Fruit fly (Drosophila melanogaster) whole organism, wandering third instar larva: Measurements from ENCODE around the gene gammaCOP.

ENCODE experiments used
- Abd-B ChIP-seq: fragments of >200 bp; optimal IDR thresholded peaks from 2 replicates; lab custom pipeline; 2017; ENCODE audit warnings: missing biosample characterization, missing genetic modification characterization
- CG32264 ChIP-seq: fragments of 200-800 bp; sonication (Bioruptor generic); optimal IDR thresholded peaks from 2 replicates; lab custom pipeline; 2016; ENCODE audit warnings: missing biosample characterization, missing genetic modification characterization
- CG9705 ChIP-seq: fragments of 200-800 bp; sonication (Bioruptor generic); optimal IDR thresholded peaks from 2 replicates; lab custom pipeline; 2018; ENCODE audit warnings: missing biosample characterization, mild to moderate bottlenecking, missing genetic modification characterization
- CrebA ChIP-seq: fragments of 200-800 bp; sonication (Bioruptor generic); optimal IDR thresholded peaks from 2 replicates; lab custom pipeline; 2016; ENCODE audit warnings: missing biosample characterization, mild to moderate bottlenecking, missing genetic modification characterization, borderline replicate concordance
- Dfd ChIP-seq: fragments of >200 bp; optimal IDR thresholded peaks from 2 replicates; lab custom pipeline; 2017; ENCODE audit warnings: missing biosample characterization, missing genetic modification characterization
- Dif ChIP-seq: fragments of 200-275, 200-300 bp; sonication (Bioruptor generic); optimal IDR thresholded peaks from 2 replicates; lab custom pipeline; 2018; ENCODE audit warnings: missing biosample characterization, missing genetic modification characterization; ENCODE audit not compliant: partially characterized antibody
- GATAd ChIP-seq: sonication (Bioruptor generic); optimal IDR thresholded peaks from 2 replicates; lab custom pipeline; 2016; ENCODE audit warnings: missing biosample characterization, missing genetic modification characterization
- HLH106 ChIP-seq: fragments of 200-800 bp; optimal IDR thresholded peaks from 3 replicates; lab custom pipeline; 2019; ENCODE audit warnings: missing biosample characterization, mild to moderate bottlenecking, missing genetic modification characterization, moderate library complexity
- Hnf4 ChIP-seq: fragments of 200-800 bp; sonication (Bioruptor generic); optimal IDR thresholded peaks from 2 replicates; lab custom pipeline; 2016; ENCODE audit warnings: missing biosample characterization, mild to moderate bottlenecking, missing genetic modification characterization
- Hr78 ChIP-seq: fragments of >200 bp; optimal IDR thresholded peaks from 2 replicates; lab custom pipeline; 2017; ENCODE audit warnings: missing biosample characterization, missing genetic modification characterization
- Hr83 ChIP-seq: fragments of 200-300 bp; sonication (Bioruptor generic); optimal IDR thresholded peaks from 2 replicates; lab custom pipeline; 2016; ENCODE audit warnings: missing biosample characterization, mild to moderate bottlenecking, missing genetic modification characterization, moderate library complexity; ENCODE audit not compliant: poor library complexity, severe bottlenecking
- Jra ChIP-seq: sonication (Bioruptor generic); optimal IDR thresholded peaks from 2 replicates; lab custom pipeline; 2016; ENCODE audit warnings: missing biosample characterization, missing genetic modification characterization
- Mio ChIP-seq: sonication (Bioruptor generic); optimal IDR thresholded peaks from 2 replicates; lab custom pipeline; 2016; ENCODE audit warnings: missing biosample characterization, missing genetic modification characterization
- Myc ChIP-seq: fragments of >200 bp; optimal IDR thresholded peaks from 2 replicates; lab custom pipeline; 2017
- N ChIP-seq: fragments of >200 bp; optimal IDR thresholded peaks from 2 replicates; lab custom pipeline; 2018; ENCODE audit warnings: missing biosample characterization, missing external identifiers, missing genetic modification characterization
- OdsH ChIP-seq: fragments of 200-800 bp; sonication (Bioruptor generic); optimal IDR thresholded peaks from 2 replicates; lab custom pipeline; 2016; ENCODE audit warnings: missing biosample characterization, mild to moderate bottlenecking, missing genetic modification characterization
- Rel ChIP-seq, 2 experiments: fragments of 200-800 bp; sonication (Bioruptor generic) in 1 of 2; optimal IDR thresholded peaks; 2 replicates in 1 of 2; 3 replicates in 1 of 2; lab custom pipeline; 2016 to 2019; ENCODE audit warnings: mild to moderate bottlenecking in 2 of 2, missing biosample characterization in 2 of 2, missing genetic modification characterization in 2 of 2, moderate library complexity in 1 of 2
- Sp1 ChIP-seq: fragments of 200-800 bp; sonication (Bioruptor generic); optimal IDR thresholded peaks from 3 replicates; lab custom pipeline; 2019; ENCODE audit warnings: missing biosample characterization, mild to moderate bottlenecking, missing genetic modification characterization, moderate library complexity
- Vsx2 ChIP-seq: fragments of 200-300, 225-300 bp; sonication (Bioruptor generic); optimal IDR thresholded peaks from 2 replicates; lab custom pipeline; 2018; ENCODE audit warnings: missing biosample characterization, missing genetic modification characterization; ENCODE audit not compliant: partially characterized antibody
- br ChIP-seq: fragments of 200-800 bp; sonication (Bioruptor generic); optimal IDR thresholded peaks from 2 replicates; lab custom pipeline; 2016; ENCODE audit warnings: missing biosample characterization, missing genetic modification characterization
- brk ChIP-seq: fragments of 200-800 bp; sonication (Bioruptor generic); optimal IDR thresholded peaks from 2 replicates; lab custom pipeline; 2016; ENCODE audit warnings: missing biosample characterization, mild to moderate bottlenecking, missing genetic modification characterization
- dl ChIP-seq, 2 experiments: fragments of 175-275, 200-275 bp in 1 of 2; fragments of 200-275 bp in 1 of 2; sonication (Bioruptor generic); optimal IDR thresholded peaks; lab custom pipeline; 2018; ENCODE audit warnings: mild to moderate bottlenecking in 2 of 2, missing biosample characterization in 2 of 2, missing genetic modification characterization in 2 of 2, moderate library complexity in 2 of 2; ENCODE audit not compliant: partially characterized antibody in 2 of 2, insufficient read depth in 1 of 2
- dmrt93B ChIP-seq: fragments of 200-800 bp; sonication (Bioruptor generic); optimal IDR thresholded peaks from 2 replicates; lab custom pipeline; 2018; ENCODE audit warnings: missing biosample characterization, mild to moderate bottlenecking, missing genetic modification characterization
- dsf ChIP-seq: sonication (Bioruptor generic); optimal IDR thresholded peaks from 2 replicates; lab custom pipeline; 2016; ENCODE audit warnings: missing biosample characterization, missing genetic modification characterization, borderline replicate concordance
- ey ChIP-seq: fragments of 200-800 bp; sonication (Bioruptor generic); optimal IDR thresholded peaks from 2 replicates; lab custom pipeline; 2016; ENCODE audit warnings: missing biosample characterization, missing genetic modification characterization
- foxo ChIP-seq, 2 experiments: fragments of 200-800 bp; sonication (Bioruptor generic); optimal IDR thresholded peaks; 2 replicates in 1 of 2; 3 replicates in 1 of 2; lab custom pipeline; 2016 to 2017; ENCODE audit warnings: missing biosample characterization in 2 of 2, missing genetic modification characterization in 2 of 2
- fru ChIP-seq: fragments of 200-800 bp; sonication (Bioruptor generic); optimal IDR thresholded peaks from 3 replicates; lab custom pipeline; 2016; ENCODE audit warnings: missing biosample characterization, mild to moderate bottlenecking, missing genetic modification characterization
- h ChIP-seq: fragments of 200-800 bp; sonication (Bioruptor generic); optimal IDR thresholded peaks from 3 replicates; lab custom pipeline; 2016; ENCODE audit warnings: missing biosample characterization, mild to moderate bottlenecking, missing genetic modification characterization
- jim ChIP-seq: fragments of 175-275, 200-325 bp; sonication (Bioruptor generic); optimal IDR thresholded peaks from 2 replicates; lab custom pipeline; 2016; ENCODE audit warnings: missing biosample characterization, mild to moderate bottlenecking, missing genetic modification characterization
- lola ChIP-seq: fragments of >200 bp; optimal IDR thresholded peaks from 2 replicates; lab custom pipeline; 2017; ENCODE audit warnings: missing biosample characterization, missing genetic modification characterization
- pan ChIP-seq: fragments of >200 bp; optimal IDR thresholded peaks from 2 replicates; lab custom pipeline; 2017
- psq ChIP-seq: fragments of 200-800 bp; sonication (Bioruptor generic); optimal IDR thresholded peaks from 3 replicates; lab custom pipeline; 2017; ENCODE audit warnings: missing biosample characterization, mild to moderate bottlenecking, missing genetic modification characterization, moderate library complexity
- rgr ChIP-seq: fragments of 200-800 bp; sonication (Bioruptor generic); optimal IDR thresholded peaks from 3 replicates; lab custom pipeline; 2016; ENCODE audit warnings: missing biosample characterization, mild to moderate bottlenecking, missing genetic modification characterization
- sage ChIP-seq: fragments of 200-800 bp; sonication (Bioruptor generic); optimal IDR thresholded peaks from 2 replicates; lab custom pipeline; 2016; ENCODE audit warnings: missing biosample characterization, mild to moderate bottlenecking, missing genetic modification characterization
- sv ChIP-seq: fragments of 200-800 bp; sonication (Bioruptor generic); optimal IDR thresholded peaks from 3 replicates; lab custom pipeline; 2016; ENCODE audit warnings: missing biosample characterization, missing genetic modification characterization
- tai ChIP-seq: sonication (Bioruptor generic); optimal IDR thresholded peaks from 2 replicates; lab custom pipeline; 2016; ENCODE audit warnings: missing biosample characterization, missing genetic modification characterization
- usp ChIP-seq: fragments of >200 bp; optimal IDR thresholded peaks from 2 replicates; lab custom pipeline; 2017; ENCODE audit warnings: missing biosample characterization, missing genetic modification characterization
- woc ChIP-seq: sonication (Bioruptor generic); optimal IDR thresholded peaks from 2 replicates; lab custom pipeline; 2016; ENCODE audit warnings: missing biosample characterization, mild to moderate bottlenecking, missing genetic modification characterization

gammaCOP gene

DNA sequence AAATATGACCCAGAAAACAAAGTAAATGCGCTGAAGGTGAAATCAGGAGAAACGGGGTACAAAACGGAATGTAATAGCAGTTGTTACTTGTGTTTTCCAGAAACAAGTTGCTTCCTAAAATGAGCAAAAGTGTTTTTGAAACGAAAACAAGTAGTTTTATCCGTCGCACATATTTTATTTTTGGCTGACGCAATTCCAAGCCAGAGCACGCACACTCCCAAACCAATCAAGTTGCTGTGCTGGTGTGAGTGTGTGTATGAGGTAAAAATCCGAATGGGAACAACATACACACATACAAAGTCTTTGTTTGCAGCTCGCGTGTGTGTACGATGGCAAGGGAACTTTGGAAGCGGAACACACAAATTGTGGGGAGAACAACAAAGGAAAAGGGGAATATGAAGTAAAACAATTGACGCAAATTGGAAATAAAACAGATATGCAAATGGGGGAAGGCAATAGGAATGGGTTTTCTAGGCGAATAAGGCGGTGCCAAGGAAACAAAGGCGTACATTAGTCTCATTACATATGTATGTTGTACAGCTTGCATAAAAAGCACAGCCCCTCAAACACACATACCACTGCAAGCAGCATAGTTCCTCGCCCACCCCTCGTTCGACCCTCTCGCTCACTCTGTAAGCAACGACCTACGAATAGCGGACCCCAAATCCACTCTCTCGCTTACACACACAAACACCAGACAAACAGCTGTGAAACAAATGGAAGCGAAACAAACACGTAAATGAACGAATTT, 36.7 kb downstream of the gammaCOP start:
- TF ChIP-seq dl (GFP tag; optimal IDR thresholded peaks at IDR 0.05; lab: Kevin White, UChicago; ENCODE audit: insufficient read depth in 1 of 2, partially characterized antibody in 2 of 2) (peak in 1 of 2 experiments; percentile 21), fru (GFP tag; lab: Kevin White, UChicago) (peak; percentile 33), sv (GFP tag; lab: Kevin White, UChicago) (no peak), Hr83 (GFP tag; lab: Kevin White, UChicago) (peak; percentile 12), usp (GFP tag; lab: Kevin White, UChicago) (no peak), psq (GFP tag; lab: Kevin White, UChicago) (peak; percentile 61), Vsx2 (GFP tag; lab: Kevin White, UChicago) (no peak), tai (no peak), h (GFP tag; lab: Kevin White, UChicago) (peak; percentile 4), woc (GFP tag; lab: Kevin White, UChicago) (no peak), CG9705 (GFP tag; lab: Kevin White, UChicago) (no peak), lola (no peak), Dif (GFP tag; lab: Kevin White, UChicago) (peak; percentile 21), OdsH (GFP tag; lab: Kevin White, UChicago) (peak; percentile 31), sage (GFP tag; lab: Kevin White, UChicago) (no peak), Sp1 (GFP tag; lab: Kevin White, UChicago) (no peak), jim (no peak), GATAd (GFP tag; lab: Kevin White, UChicago) (no peak), CG32264 (GFP tag; lab: Kevin White, UChicago) (no peak), Myc (lab: Kevin White, UChicago) (no peak), ey (GFP tag; lab: Kevin White, UChicago) (no peak), Hnf4 (GFP tag; lab: Kevin White, UChicago) (peak; percentile 29), pan (lab: Kevin White, UChicago) (no peak), Mio (GFP tag; lab: Kevin White, UChicago) (no peak), Rel (GFP tag; optimal IDR thresholded peaks at IDR 0.05; lab: Kevin White, UChicago) (no peak), Rel (tag; optimal IDR thresholded peaks at IDR 0.05; lab: Kevin White, UChicago) (peak; percentile 85), br (GFP tag; lab: Kevin White, UChicago) (peak; percentile 17), Dfd (GFP tag; lab: Kevin White, UChicago) (no peak), foxo (GFP tag; optimal IDR thresholded peaks at IDR 0.05; lab: Kevin White, UChicago) (peak in 1 of 2 experiments; percentile 2), N (GFP tag; lab: Kevin White, UChicago) (peak; percentile 93), rgr (GFP tag; lab: Kevin White, UChicago) (no peak), HLH106 (tag; lab: Kevin White, UChicago) (no peak), Hr78 (GFP tag; lab: Kevin White, UChicago) (no peak), CrebA (GFP tag; lab: Kevin White, UChicago) (no peak), brk (GFP tag; lab: Kevin White, UChicago) (peak; percentile 49)

DNA sequence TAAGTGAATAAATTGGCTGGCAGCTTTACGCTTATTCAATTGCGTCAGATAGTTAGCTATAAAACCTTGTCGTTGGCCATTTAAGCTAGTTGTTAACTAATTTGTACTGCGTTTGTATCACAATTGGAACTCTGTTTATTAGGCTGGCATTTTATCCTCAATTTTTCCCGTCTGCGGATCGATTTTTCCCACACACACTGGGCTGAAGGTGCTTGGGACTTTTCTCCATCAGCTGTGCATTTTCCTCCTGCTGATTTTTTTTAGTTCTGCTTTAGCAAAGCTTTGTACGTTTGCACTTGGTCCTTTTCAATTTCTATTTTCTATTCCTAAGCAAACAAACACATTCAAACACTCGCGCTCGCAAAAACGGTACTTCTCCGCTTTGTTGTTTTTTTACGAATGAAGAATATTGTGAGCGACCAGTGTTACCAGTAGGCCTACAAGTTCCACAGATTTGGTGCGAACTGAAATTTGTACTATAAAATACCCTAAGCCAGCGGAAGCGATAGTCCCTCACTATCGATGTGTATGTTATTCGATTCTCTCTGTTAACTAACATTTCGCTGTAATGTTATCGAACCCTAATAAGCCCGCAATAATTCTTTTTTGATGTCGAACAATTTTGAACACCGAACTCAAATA, 37.6 kb downstream of the gammaCOP start:
- no peak for TF ChIP-seq Vsx2 (GFP tag; lab: Kevin White, UChicago)
- TF ChIP-seq Hnf4 (GFP tag; lab: Kevin White, UChicago) = peak; percentile 70
- TF ChIP-seq Hr83 (GFP tag; lab: Kevin White, UChicago) = peak; percentile 64
- TF ChIP-seq usp (GFP tag; lab: Kevin White, UChicago) = no peak
- no peak for TF ChIP-seq Dfd (GFP tag; lab: Kevin White, UChicago)
- TF ChIP-seq Rel (GFP tag; optimal IDR thresholded peaks at IDR 0.05; lab: Kevin White, UChicago) = no peak
- peak; percentile 90 for TF ChIP-seq Rel (tag; optimal IDR thresholded peaks at IDR 0.05; lab: Kevin White, UChicago)
- no peak for TF ChIP-seq Hr78 (GFP tag; lab: Kevin White, UChicago)
- peak; percentile 32 for TF ChIP-seq fru (GFP tag; lab: Kevin White, UChicago)
- no peak for TF ChIP-seq lola
- TF ChIP-seq CG32264 (GFP tag; lab: Kevin White, UChicago) = peak; percentile 39
- peak; percentile 32 for TF ChIP-seq HLH106 (tag; lab: Kevin White, UChicago)
- peak; percentile 43 for TF ChIP-seq sage (GFP tag; lab: Kevin White, UChicago)
- TF ChIP-seq tai = no peak
- no peak for TF ChIP-seq GATAd (GFP tag; lab: Kevin White, UChicago)
- TF ChIP-seq ey (GFP tag; lab: Kevin White, UChicago) = no peak
- peak; percentile 64 for TF ChIP-seq brk (GFP tag; lab: Kevin White, UChicago)
- TF ChIP-seq pan (lab: Kevin White, UChicago) = no peak
- TF ChIP-seq foxo (GFP tag; optimal IDR thresholded peaks at IDR 0.05; lab: Kevin White, UChicago) = peak in 1 of 2 experiments; percentile 38
- peak; percentile 16 for TF ChIP-seq br (GFP tag; lab: Kevin White, UChicago)
- TF ChIP-seq N (GFP tag; lab: Kevin White, UChicago) = no peak
- TF ChIP-seq dmrt93B (GFP tag; lab: Kevin White, UChicago) = no peak
- no peak for TF ChIP-seq dl (GFP tag; optimal IDR thresholded peaks at IDR 0.05; lab: Kevin White, UChicago; ENCODE audit: insufficient read depth in 1 of 2, partially characterized antibody in 2 of 2)
- TF ChIP-seq CrebA (GFP tag; lab: Kevin White, UChicago) = no peak
- TF ChIP-seq jim = peak; percentile 23
- peak; percentile 0 for TF ChIP-seq psq (GFP tag; lab: Kevin White, UChicago)
- no peak for TF ChIP-seq Jra
- peak; percentile 47 for TF ChIP-seq Sp1 (GFP tag; lab: Kevin White, UChicago)
- TF ChIP-seq OdsH (GFP tag; lab: Kevin White, UChicago) = no peak
- TF ChIP-seq sv (GFP tag; lab: Kevin White, UChicago) = no peak
- TF ChIP-seq Mio (GFP tag; lab: Kevin White, UChicago) = no peak
- peak; percentile 56 for TF ChIP-seq Dif (GFP tag; lab: Kevin White, UChicago)
- no peak for TF ChIP-seq Abd-B (GFP tag; lab: Kevin White, UChicago)
- TF ChIP-seq dsf (GFP tag; lab: Kevin White, UChicago) = no peak
- TF ChIP-seq Myc (lab: Kevin White, UChicago) = no peak
- TF ChIP-seq woc (GFP tag; lab: Kevin White, UChicago) = no peak
- TF ChIP-seq CG9705 (GFP tag; lab: Kevin White, UChicago) = no peak
- TF ChIP-seq rgr (GFP tag; lab: Kevin White, UChicago) = peak; percentile 55
